Fruit fly (Drosophila melanogaster) S2 (cell line): ENCODE results near the gene CG17078.

ENCODE experiments used
- CG8478 ChIP-seq: fragments of >200 bp; optimal IDR thresholded peaks from 2 replicates; lab custom pipeline; 2018
- CTCF ChIP-seq, 2 experiments: fragments of >200 bp; optimal IDR thresholded peaks; 2 replicates each; lab custom pipeline; 2018

Gene CG17078

DNA sequence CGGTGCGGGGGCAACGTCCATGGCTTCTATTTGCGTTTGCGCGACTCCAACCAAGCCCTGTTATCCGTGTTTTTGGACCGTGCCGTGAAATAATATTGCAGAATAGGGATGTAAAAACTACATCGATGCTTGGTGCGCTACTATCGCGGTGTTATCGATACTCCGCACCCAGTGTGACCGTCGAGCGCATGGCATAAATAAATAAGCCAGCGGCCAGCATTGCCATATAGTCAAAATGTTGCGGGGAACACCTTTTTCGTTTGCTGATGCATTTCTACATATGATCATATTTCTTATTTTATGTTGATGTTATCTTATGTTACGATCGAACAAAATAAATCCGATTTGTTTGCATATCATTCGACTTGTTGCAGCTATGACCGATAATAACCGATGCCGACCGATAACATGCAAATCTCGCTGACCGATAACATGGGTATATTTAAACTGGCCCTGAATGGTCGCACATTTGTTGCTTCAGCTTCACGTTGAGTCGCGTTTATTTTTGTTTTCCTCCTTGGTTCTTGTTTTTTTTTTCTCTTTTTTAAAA is 837 bp downstream of the CG17078 start, which contains the start of gene smo:
Gene smo (plus strand): TSS at position 461 of the 550 bp plus-strand sequence.
- TF ChIP-seq CTCF (optimal IDR thresholded peaks at IDR 0.05; lab: Kevin White, UChicago) (peak; percentile 32 to 54), CG8478 (lab: Kevin White, UChicago) (no peak)

DNA sequence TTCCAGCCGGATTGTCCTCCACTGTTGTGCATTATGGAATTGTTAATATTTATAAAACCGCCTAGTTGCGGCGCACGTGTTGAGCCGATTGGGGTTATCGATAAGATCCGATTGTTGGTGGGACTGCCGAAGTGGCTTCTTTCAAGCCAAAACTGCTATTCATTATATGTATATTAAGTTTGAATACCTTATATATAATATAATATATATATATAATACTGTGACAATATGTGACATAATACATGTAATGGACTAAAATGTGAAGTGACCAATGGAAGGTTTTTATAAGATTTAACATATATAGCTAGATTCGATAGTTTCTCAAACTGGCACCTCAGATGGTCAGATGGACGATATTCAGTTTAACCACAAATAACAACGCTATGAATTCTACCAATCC is 4.4 kb downstream of the CG17078 start, which contains the start of the genes mbm and CG11555:
Gene mbm (minus strand): TSS at position 113 of the 400 bp plus-strand sequence.
Gene CG11555 (plus strand): TSS at position 234 of the 400 bp plus-strand sequence.
- TF ChIP-seq CG8478 (lab: Kevin White, UChicago) (no peak), CTCF (optimal IDR thresholded peaks at IDR 0.05; lab: Kevin White, UChicago) (no peak)

DNA sequence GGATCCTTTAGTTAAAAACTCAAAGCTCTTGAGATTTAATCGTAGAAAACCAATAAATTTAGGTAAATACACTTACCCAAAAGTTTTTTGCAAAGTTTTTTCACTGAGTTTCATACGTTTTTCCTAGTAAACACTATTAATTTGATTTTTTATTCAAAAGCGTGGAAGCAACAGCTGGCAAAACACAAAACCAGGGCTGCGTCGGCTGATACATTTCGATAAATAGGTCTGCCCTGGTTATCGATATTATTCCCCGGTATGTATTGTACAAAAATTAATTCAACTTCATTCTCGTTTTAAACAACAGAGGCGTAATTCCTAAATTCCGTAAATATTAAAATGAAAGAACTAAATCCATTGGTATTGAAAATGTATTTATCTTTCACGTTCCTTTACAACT is 6.5 kb downstream of the CG17078 start, which contains the start of gene Dus1:
Gene Dus1 (minus strand): TSS at position 192 of the 400 bp plus-strand sequence.
- TF ChIP-seq CG8478 (lab: Kevin White, UChicago) (no peak), CTCF (optimal IDR thresholded peaks at IDR 0.05; lab: Kevin White, UChicago) (no peak)

DNA sequence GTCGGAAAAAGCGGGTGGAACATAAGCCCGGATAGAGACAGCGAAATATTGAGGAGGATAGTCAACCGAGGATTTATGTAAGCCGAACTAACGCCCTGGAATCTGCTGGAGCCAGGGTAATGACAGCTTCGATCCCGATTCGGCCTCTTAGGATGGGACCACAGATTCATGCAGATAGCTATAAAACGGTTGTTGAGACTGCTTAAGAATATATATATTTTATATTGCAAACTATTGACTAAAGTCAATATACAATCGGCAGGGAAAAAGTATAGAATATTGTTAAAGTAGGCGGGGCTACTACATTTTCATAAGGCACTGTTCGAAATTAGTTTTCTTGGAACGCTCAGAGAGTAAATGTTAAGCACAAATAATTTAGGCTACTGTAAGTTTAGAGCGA is 9.2 kb downstream of the CG17078 start, which contains the start of gene CG3345:
Gene CG3345 (plus strand): TSS at position 301 of the 400 bp plus-strand sequence.
- TF ChIP-seq CTCF (optimal IDR thresholded peaks at IDR 0.05; lab: Kevin White, UChicago), result no peak
- TF ChIP-seq CG8478 (lab: Kevin White, UChicago), result no peak

DNA sequence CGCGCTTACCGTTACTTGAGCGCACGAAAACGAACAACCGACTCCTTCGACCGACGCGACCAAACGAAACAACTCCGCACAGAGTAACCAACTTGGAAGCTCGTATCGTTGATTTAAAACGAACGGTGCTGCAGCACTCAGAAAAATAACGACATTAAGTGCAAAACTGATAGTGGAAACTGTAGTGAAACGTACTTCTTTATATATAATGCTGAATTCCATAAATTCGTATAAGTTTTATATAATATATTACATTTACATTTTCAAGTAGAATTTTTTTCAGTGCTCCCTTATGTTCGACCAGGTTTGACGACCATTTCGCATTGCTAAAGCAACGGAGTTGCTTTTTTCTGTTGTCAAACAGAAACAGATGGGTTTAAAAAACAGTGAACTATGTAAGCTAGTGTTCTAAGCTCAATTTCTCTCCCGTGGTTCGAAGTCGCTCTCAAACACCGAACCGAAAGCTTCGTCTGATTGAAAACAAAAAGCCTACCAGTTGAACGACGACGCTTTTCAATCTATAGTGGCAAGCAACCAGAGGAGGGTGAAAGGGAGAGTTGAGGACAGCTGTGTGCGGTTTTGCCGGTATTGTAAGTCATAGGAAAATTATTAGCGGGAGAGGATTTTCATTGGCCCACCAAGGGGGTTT is 10.5 kb downstream of the CG17078 start, which contains the start of gene CG17075:
Gene CG17075 (minus strand): TSS at position 65 of the 649 bp plus-strand sequence.
- no peak for TF ChIP-seq CTCF (optimal IDR thresholded peaks at IDR 0.05; lab: Kevin White, UChicago)
- TF ChIP-seq CG8478 (lab: Kevin White, UChicago), result no peak

DNA sequence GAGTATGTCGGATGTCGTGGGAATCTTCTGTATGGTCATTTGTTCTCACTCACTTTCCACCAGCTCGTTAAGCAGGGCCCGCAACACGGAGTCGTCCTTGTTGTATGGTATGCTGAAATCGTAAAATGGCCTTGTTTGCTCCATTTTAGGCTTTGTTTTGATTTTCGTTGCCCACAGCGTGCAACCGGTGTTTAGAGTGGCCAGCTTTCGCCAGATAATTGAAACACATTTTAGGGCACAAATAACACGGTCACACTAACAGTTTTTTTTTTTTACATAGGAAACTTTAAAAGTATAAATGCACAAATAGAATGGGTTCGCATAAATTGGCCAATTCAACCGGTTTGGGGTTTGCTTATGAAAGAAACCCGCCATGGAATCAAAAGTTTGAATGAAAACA is 25.9 kb downstream of the CG17078 start, which contains the start of gene Rpp30:
Gene Rpp30 (minus strand): TSS at position 200 of the 400 bp plus-strand sequence.
- TF ChIP-seq CTCF (optimal IDR thresholded peaks at IDR 0.05; lab: Kevin White, UChicago), result peak in 1 of 2 experiments; percentile 21
- no peak for TF ChIP-seq CG8478 (lab: Kevin White, UChicago)

DNA sequence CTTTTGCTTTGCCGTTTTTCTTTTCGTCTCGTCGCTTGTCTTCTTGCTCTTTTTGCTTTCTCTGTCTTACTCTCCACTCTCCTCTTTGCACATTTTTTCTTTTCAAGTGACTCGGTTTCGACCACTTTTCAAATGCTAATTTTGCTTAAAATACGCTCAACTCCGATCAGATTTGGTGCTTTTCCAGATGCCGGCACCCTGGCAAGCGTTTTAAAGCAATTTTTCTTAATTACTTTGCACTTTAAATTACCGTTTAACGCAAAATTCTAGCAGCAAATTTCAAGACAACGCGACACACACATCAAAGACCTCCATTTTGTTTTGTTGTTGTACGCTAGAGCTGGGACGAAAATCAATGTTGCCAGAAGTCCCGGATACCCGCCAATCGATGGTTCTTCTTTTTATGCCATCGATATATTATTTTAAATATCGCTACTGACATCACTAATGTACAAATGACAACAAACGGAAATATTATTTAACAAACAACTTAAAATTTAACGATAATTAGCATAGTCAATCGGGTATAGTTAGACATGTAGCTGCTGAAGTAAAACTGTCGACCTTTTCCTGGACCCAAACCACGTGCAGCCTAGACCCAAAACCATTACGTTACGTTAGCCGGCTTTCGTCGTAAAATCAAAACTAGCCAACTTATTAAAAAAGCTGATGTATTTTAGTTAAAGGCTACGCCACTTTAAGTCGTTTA is 27.4 kb downstream of the CG17078 start, which contains the start of gene kis:
Gene kis (minus strand): TSS at position 317 of the 709 bp plus-strand sequence.
- TF ChIP-seq CTCF (optimal IDR thresholded peaks at IDR 0.05; lab: Kevin White, UChicago) (peak; percentile 29 to 50), CG8478 (lab: Kevin White, UChicago) (no peak)

DNA sequence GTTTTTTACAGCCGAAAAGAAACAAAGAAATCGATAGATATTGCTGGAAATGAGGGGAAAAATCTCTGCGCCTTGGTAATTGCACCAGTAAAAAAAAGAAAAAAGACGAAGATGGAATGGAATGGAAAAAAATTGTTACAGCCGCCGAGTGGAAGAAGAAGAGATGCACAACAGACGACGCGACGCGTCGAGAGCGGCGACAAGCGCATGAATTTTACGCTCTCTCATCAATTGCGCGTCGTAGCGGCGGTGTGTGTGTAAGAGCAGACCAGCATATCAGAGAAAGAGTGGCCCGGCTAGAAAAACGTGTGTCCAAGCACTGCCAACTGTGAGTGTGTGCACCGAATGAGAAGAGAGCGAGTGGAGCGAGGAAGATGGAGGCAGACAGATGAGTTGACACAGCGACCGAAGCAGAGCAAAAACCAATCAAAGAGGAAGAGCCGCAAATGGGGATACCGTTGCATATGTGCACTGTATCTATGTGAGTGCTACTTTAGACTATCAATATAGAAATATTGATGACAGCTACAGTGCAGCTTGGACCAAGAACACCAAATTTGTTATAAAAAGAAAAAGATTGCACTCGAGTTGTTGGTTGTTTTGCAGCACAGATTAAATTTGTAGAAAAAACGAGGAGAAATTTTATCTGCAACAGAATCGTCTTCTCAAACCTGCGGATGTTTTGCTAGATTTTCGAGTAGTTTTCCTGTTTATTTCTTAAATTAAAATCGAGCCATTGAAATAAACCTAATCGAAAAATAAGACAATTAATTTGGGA is 28.8 kb downstream of the CG17078 start:
- no peak for TF ChIP-seq CG8478 (lab: Kevin White, UChicago)
- TF ChIP-seq CTCF (optimal IDR thresholded peaks at IDR 0.05; lab: Kevin White, UChicago), result no peak

DNA sequence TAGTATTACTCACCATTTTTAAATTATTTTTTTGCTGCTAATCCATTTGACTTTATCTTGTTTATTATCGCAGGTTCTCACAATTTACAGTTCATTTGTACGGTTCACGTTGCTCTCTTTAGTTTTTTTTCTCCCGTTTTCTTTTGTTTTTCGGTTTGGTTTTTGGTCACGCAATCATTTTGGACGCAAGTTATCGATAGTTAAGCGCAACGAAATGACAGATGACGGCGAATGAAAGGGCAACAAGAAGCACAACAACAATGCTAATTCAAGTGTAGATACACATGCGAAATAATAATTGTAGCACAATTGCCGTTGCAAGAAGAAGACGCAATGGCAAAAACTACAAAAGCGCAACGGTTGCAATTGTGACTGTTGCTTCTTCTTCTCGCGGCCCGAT is 29.4 kb downstream of the CG17078 start:
- no peak for TF ChIP-seq CG8478 (lab: Kevin White, UChicago)

DNA sequence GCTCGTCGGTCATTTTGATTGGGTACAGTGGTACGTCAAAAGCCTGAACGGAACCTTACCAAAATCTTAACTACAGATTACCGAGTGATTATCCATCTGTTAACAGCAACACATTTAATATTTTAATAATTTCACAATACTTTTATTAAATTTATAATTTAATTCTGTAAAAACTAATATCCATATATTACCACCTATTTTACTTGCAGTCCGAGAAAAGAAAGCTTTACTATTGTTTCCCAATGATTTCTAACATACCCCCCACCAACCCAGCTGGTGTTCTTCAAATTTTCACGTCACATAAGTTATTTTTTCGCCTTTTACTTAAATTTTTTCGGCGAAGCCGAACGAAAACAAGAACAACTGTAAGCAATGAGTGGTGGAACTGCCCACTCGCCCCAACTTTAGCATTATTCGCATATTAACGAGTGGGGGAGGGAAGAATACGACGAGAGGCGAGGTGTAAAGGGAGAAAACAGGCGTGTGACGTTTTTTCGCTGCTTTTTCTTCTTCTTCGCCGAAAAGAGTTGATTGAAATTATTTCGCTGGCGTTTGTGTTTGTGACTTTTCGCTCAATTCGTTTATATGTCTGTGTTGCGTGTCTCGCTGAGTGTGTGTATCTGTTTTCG is 30.1 kb downstream of the CG17078 start:
- TF ChIP-seq CG8478 (lab: Kevin White, UChicago), result no peak
- TF ChIP-seq CTCF (optimal IDR thresholded peaks at IDR 0.05; lab: Kevin White, UChicago), result no peak

DNA sequence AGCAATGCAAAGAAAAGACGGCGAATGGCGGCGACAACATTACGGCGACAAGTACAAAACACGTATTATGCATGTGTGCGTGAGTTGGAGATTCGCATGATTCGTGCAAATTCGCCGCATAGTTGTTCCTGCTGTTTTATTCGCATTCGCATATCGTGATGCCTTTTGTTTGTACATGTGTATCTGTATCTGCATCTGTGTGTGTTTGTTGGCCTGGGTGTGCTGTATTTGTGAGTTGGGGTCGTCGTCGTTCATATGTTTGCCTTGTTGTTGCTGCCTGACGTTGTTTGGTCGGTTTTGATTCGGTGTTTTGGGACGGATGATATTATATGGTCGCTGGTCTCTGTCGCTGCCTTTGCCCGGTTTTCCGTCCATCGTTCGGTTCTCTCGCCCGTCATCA is 30.6 kb downstream of the CG17078 start:
- TF ChIP-seq CG8478 (lab: Kevin White, UChicago) (no peak), CTCF (optimal IDR thresholded peaks at IDR 0.05; lab: Kevin White, UChicago) (no peak)

DNA sequence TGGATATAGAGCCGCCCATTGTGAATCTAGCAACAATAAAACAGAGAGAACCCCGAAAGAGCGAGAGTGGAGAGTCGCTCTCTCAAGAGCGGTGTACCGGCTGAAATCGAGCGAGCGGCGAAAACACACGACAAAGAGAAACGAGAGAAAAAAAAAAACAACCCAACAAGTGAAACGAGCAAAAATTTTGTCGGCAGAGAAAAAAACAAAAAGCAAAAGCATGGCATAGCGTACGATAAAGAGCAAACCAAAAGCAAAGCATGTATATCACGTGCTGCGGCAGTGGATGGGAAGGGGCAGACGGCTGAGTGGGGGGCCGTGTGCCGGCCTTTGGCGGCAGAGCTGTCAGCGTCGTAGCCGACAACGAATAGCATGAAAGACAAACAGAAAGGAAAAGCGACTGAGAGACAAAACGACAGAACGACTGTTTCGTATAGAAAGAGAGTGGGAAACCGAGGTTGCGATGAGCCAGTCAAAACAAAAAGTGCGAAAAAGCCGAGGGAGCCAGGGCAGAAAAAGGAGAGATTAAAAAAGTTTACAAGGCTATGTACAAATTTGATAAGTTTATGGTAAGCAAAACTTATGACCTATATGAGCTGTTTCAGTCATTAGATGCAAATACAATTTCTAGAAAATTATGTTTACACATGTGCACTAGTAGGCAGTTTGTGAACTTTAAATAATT is 31.2 kb downstream of the CG17078 start:
- TF ChIP-seq CG8478 (lab: Kevin White, UChicago), result no peak
- TF ChIP-seq CTCF (optimal IDR thresholded peaks at IDR 0.05; lab: Kevin White, UChicago), result no peak

DNA sequence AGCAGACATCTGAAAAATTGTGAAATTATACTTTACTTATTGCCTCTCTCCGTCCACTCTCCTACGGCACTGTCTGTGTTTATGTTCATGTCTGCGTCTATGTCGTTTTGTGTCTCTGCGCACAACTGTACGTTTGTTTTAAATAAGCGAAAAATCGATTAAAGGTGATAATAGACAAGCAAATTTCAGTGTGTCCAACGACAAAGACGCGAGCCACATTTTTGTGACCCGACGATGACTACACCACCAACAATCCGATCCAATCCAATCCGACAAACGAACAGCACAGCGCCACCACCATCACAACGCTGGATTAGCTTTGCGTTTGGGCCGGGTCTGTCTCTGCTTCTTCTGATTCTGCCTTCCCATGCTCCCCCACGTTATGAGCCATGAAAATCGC is 33.5 kb downstream of the CG17078 start:
- no peak for TF ChIP-seq CG8478 (lab: Kevin White, UChicago)
- no peak for TF ChIP-seq CTCF (optimal IDR thresholded peaks at IDR 0.05; lab: Kevin White, UChicago)
